Worm (Caenorhabditis elegans) whole organism, L2 larva: ENCODE data around the gene R11H6.5.

Experiments
- C34F6.9 ChIP-seq: fragments of 150-350 bp; optimal IDR thresholded peaks from 2 replicates; lab custom pipeline; 2014; ENCODE audit warnings: missing biosample characterization, missing genetic modification characterization
- F13H6.1 ChIP-seq: sonication (generic microtip); optimal IDR thresholded peaks from 2 replicates; lab custom pipeline; 2016; ENCODE audit warnings: missing genetic modification characterization, missing compliant biosample characterization
- R02D3.7 ChIP-seq: fragments of 150-350 bp; optimal IDR thresholded peaks from 2 replicates; lab custom pipeline; 2014; ENCODE audit warnings: missing biosample characterization, missing genetic modification characterization
- Y55F3AM.14 ChIP-seq: fragments of 200-800 bp; sonication (Bioruptor generic); optimal IDR thresholded peaks from 2 replicates; lab custom pipeline; 2018; ENCODE audit warnings: mild to moderate bottlenecking, missing genetic modification characterization, missing compliant biosample characterization
- ZK546.5 ChIP-seq: sonication (generic microtip); optimal IDR thresholded peaks from 2 replicates; lab custom pipeline; 2017; ENCODE audit warnings: missing biosample characterization, missing genetic modification characterization
- alr-1 ChIP-seq: fragments of 150-350 bp; optimal IDR thresholded peaks from 2 replicates; lab custom pipeline; 2014; ENCODE audit warnings: missing biosample characterization, missing genetic modification characterization
- aly-2 ChIP-seq: fragments of 150-350 bp; optimal IDR thresholded peaks from 2 replicates; lab custom pipeline; 2014; ENCODE audit warnings: missing biosample characterization, missing genetic modification characterization
- ama-1 ChIP-seq: fragments of 150-350 bp; optimal IDR thresholded peaks from 2 replicates; lab custom pipeline; 2018; ENCODE audit warnings: inconsistent platforms
- blmp-1 ChIP-seq: sonication (generic microtip); optimal IDR thresholded peaks from 2 replicates; lab custom pipeline; 2017; ENCODE audit warnings: missing genetic modification characterization, mild to moderate bottlenecking, missing compliant biosample characterization, antibody characterized with exemption, moderate library complexity; ENCODE audit not compliant: insufficient read depth
- ceh-16 ChIP-seq: fragments of 150-350 bp; optimal IDR thresholded peaks from 2 replicates; lab custom pipeline; 2014; ENCODE audit warnings: missing biosample characterization, missing genetic modification characterization
- ceh-82 ChIP-seq: fragments of 150-350 bp; optimal IDR thresholded peaks from 2 replicates; lab custom pipeline; 2014; ENCODE audit warnings: missing biosample characterization, missing genetic modification characterization
- dmd-4 ChIP-seq: sonication (generic microtip); optimal IDR thresholded peaks from 2 replicates; lab custom pipeline; 2017; ENCODE audit warnings: missing biosample characterization, missing genetic modification characterization
- egl-27 ChIP-seq: sonication (generic microtip); optimal IDR thresholded peaks from 3 replicates; lab custom pipeline; 2017; ENCODE audit warnings: missing biosample characterization, missing genetic modification reagents, missing genetic modification characterization
- elt-3 ChIP-seq: sonication (generic microtip); optimal IDR thresholded peaks from 2 replicates; lab custom pipeline; 2017; ENCODE audit warnings: missing biosample characterization, missing genetic modification characterization
- fos-1 ChIP-seq: fragments of 150-350 bp; optimal IDR thresholded peaks from 2 replicates; lab custom pipeline; 2014; ENCODE audit warnings: missing biosample characterization, missing genetic modification characterization
- gmeb-1 ChIP-seq: fragments of 150-350 bp; optimal IDR thresholded peaks from 2 replicates; lab custom pipeline; 2014; ENCODE audit warnings: missing biosample characterization, missing genetic modification characterization
- lin-11 ChIP-seq: fragments of 150-350 bp; sonication (generic microtip); optimal IDR thresholded peaks from 2 replicates; lab custom pipeline; 2014; ENCODE audit warnings: missing biosample characterization, missing genetic modification characterization, inconsistent platforms, mixed read lengths
- lin-13 ChIP-seq: fragments of 150-350 bp; optimal IDR thresholded peaks from 2 replicates; lab custom pipeline; 2014; ENCODE audit warnings: missing biosample characterization, missing genetic modification reagents, missing genetic modification characterization
- lin-39 ChIP-seq: fragments of 150-350 bp; optimal IDR thresholded peaks from 2 replicates; lab custom pipeline; 2014; ENCODE audit warnings: missing biosample characterization, missing genetic modification reagents, missing genetic modification characterization
- lsy-2 ChIP-seq, 2 experiments: fragments of 150-350 bp in 1 of 2; sonication (generic microtip) in 1 of 2; optimal IDR thresholded peaks; 2 replicates each; lab custom pipeline; 2014 to 2017; ENCODE audit warnings: missing biosample characterization in 2 of 2, missing genetic modification characterization in 2 of 2
- mab-5 ChIP-seq: fragments of 150-350 bp; optimal IDR thresholded peaks from 2 replicates; lab custom pipeline; 2014; ENCODE audit warnings: missing biosample characterization, missing genetic modification characterization
- mbf-1 ChIP-seq: sonication (generic microtip); optimal IDR thresholded peaks from 2 replicates; lab custom pipeline; 2017; ENCODE audit warnings: missing biosample characterization, missing genetic modification characterization
- mdl-1 ChIP-seq, 2 experiments: fragments of 150-350 bp in 1 of 2; sonication (generic microtip) in 1 of 2; optimal IDR thresholded peaks; 2 replicates each; lab custom pipeline; 2017; ENCODE audit warnings: missing biosample characterization in 2 of 2, missing genetic modification characterization in 2 of 2
- nhr-10 ChIP-seq: sonication (generic microtip); optimal IDR thresholded peaks from 2 replicates; lab custom pipeline; 2017; ENCODE audit warnings: missing biosample characterization, missing genetic modification characterization
- nhr-12 ChIP-seq: fragments of 150-350 bp; optimal IDR thresholded peaks from 2 replicates; lab custom pipeline; 2014; ENCODE audit warnings: missing biosample characterization, missing genetic modification characterization
- nhr-129 ChIP-seq: fragments of 150-350 bp; optimal IDR thresholded peaks from 2 replicates; lab custom pipeline; 2014; ENCODE audit warnings: missing biosample characterization, missing genetic modification characterization
- nhr-21 ChIP-seq: fragments of 150-350 bp; optimal IDR thresholded peaks from 2 replicates; lab custom pipeline; 2014; ENCODE audit warnings: missing biosample characterization, missing genetic modification characterization
- nhr-23 ChIP-seq: fragments of 150-350 bp; optimal IDR thresholded peaks from 2 replicates; lab custom pipeline; 2014; ENCODE audit warnings: missing biosample characterization, missing genetic modification reagents, missing genetic modification characterization
- nhr-25 ChIP-seq: fragments of 150-350 bp; sonication (generic microtip); optimal IDR thresholded peaks from 3 replicates; lab custom pipeline; 2014; ENCODE audit warnings: missing biosample characterization, missing genetic modification characterization
- nhr-6 ChIP-seq: fragments of 150-350 bp; optimal IDR thresholded peaks from 2 replicates; lab custom pipeline; 2014; ENCODE audit warnings: missing biosample characterization, missing genetic modification characterization
- nhr-77 ChIP-seq: fragments of 150-350 bp; optimal IDR thresholded peaks from 2 replicates; lab custom pipeline; 2014; ENCODE audit warnings: missing biosample characterization, missing genetic modification characterization
- peb-1 ChIP-seq: fragments of 150-350 bp; optimal IDR thresholded peaks from 2 replicates; lab custom pipeline; 2014; ENCODE audit warnings: missing biosample characterization, missing genetic modification characterization
- sem-4 ChIP-seq: fragments of 150-350 bp; optimal IDR thresholded peaks from 2 replicates; lab custom pipeline; 2014; ENCODE audit warnings: missing biosample characterization, missing genetic modification reagents, missing genetic modification characterization
- skn-1 ChIP-seq: sonication (generic microtip); optimal IDR thresholded peaks from 2 replicates; lab custom pipeline; 2017; ENCODE audit warnings: missing biosample characterization, missing genetic modification characterization
- sma-3 ChIP-seq: sonication (generic microtip); optimal IDR thresholded peaks from 2 replicates; lab custom pipeline; 2016; ENCODE audit warnings: missing genetic modification reagents, missing genetic modification characterization, missing compliant biosample characterization
- sma-9 ChIP-seq, 2 experiments: fragments of 150-350 bp in 1 of 2; sonication (generic microtip) in 1 of 2; optimal IDR thresholded peaks; 2 replicates each; lab custom pipeline; 2014 to 2016; ENCODE audit warnings: missing genetic modification characterization in 2 of 2, mild to moderate bottlenecking in 1 of 2, missing biosample characterization in 1 of 2, missing compliant biosample characterization in 1 of 2, missing genetic modification reagents in 1 of 2, moderate library complexity in 1 of 2
- snpc-4 ChIP-seq: fragments of 150-350 bp; optimal IDR thresholded peaks from 2 replicates; lab custom pipeline; 2014; ENCODE audit warnings: missing biosample characterization, missing genetic modification characterization
- unc-39 ChIP-seq: fragments of 150-350 bp; optimal IDR thresholded peaks from 2 replicates; lab custom pipeline; 2014; ENCODE audit warnings: missing biosample characterization, missing genetic modification characterization
- unc-62 ChIP-seq: fragments of 150-350 bp; optimal IDR thresholded peaks from 2 replicates; lab custom pipeline; 2014; ENCODE audit warnings: missing biosample characterization, missing genetic modification reagents, missing genetic modification characterization
- zag-1 ChIP-seq: fragments of 150-350 bp; optimal IDR thresholded peaks from 2 replicates; lab custom pipeline; 2014; ENCODE audit warnings: missing biosample characterization, missing genetic modification characterization
- ztf-1 ChIP-seq: fragments of 200-800 bp; sonication (Bioruptor generic); conservative IDR thresholded peaks from 2 replicates; pipeline ENCODE4 v1.3.6; 2022; ENCODE audit warnings: missing genetic modification characterization, missing compliant biosample characterization
- ztf-11 ChIP-seq: sonication (generic microtip); optimal IDR thresholded peaks from 2 replicates; lab custom pipeline; 2017; ENCODE audit warnings: missing biosample characterization, missing genetic modification characterization
- ztf-4 ChIP-seq: fragments of 150-350 bp; optimal IDR thresholded peaks from 2 replicates; lab custom pipeline; 2014; ENCODE audit warnings: missing biosample characterization, missing genetic modification characterization

Gene R11H6.5

ce11 chrV:14650631-14651030, 38.6 kb upstream of the R11H6.5 start:
- TF ChIP-seq C34F6.9 (tag; lab: Kevin White, UChicago) (no peak), ztf-1 (GFP tag; lab: Robert Waterston, UW) (no peak), nhr-6 (tag; lab: Kevin White, UChicago) (no peak), nhr-12 (tag; lab: Kevin White, UChicago) (no peak), ceh-16 (no peak), egl-27 (tag; lab: Kevin White, UChicago) (no peak), mbf-1 (tag; lab: Kevin White, UChicago) (no peak), F13H6.1 (no peak)

- TF ChIP-seq C34F6.9 (tag; lab: Kevin White, UChicago), result peak; percentile 62
- TF ChIP-seq gmeb-1 (tag; lab: Kevin White, UChicago), result no peak
- TF ChIP-seq sem-4, result peak; percentile 31
- no peak for TF ChIP-seq alr-1 (tag; lab: Kevin White, UChicago)
- TF ChIP-seq mab-5 (tag; lab: Kevin White, UChicago), result peak; percentile 27
- no peak for TF ChIP-seq ceh-82 (tag; lab: Kevin White, UChicago)
- no peak for TF ChIP-seq Y55F3AM.14 (GFP tag; lab: Kevin White, UChicago)
- TF ChIP-seq nhr-77, result no peak
- TF ChIP-seq lin-39, result peak; percentile 1
- TF ChIP-seq nhr-129, result peak; percentile 58
- no peak for TF ChIP-seq unc-62 (GFP tag; lab: Kevin White, UChicago)
- TF ChIP-seq sma-9 (GFP tag; optimal IDR thresholded peaks at IDR 0.05; lab: Kevin White, UChicago), result peak; percentile 6
- no peak for TF ChIP-seq sma-9 (tag; optimal IDR thresholded peaks at IDR 0.05; lab: Kevin White, UChicago)
- peak in 1 of 2 experiments; percentile 47 for TF ChIP-seq lsy-2 (tag; optimal IDR thresholded peaks at IDR 0.05; lab: Kevin White, UChicago)
- TF ChIP-seq, all 48 proteins: peak for 7
Observed at ce11 chrV:14649929-14650328, 37.9 kb upstream of the R11H6.5 start.

- TF ChIP-seq R02D3.7 (tag; lab: Kevin White, UChicago), result no peak
- TF ChIP-seq nhr-21, result no peak
- TF ChIP-seq mdl-1 (tag; optimal IDR thresholded peaks at IDR 0.05; lab: Kevin White, UChicago), result no peak
- no peak for TF ChIP-seq ZK546.5 (tag; lab: Kevin White, UChicago)
- no peak for TF ChIP-seq unc-39 (tag; lab: Kevin White, UChicago)
- TF ChIP-seq ztf-4, result no peak
- no peak for TF ChIP-seq sem-4
Observed at ce11 chrV:14648825-14649224, 36.8 kb upstream of the R11H6.5 start.

- TF ChIP-seq ztf-4, result no peak
- TF ChIP-seq ZK546.5 (tag; lab: Kevin White, UChicago), result no peak
- TF ChIP-seq R02D3.7 (tag; lab: Kevin White, UChicago), result no peak
- no peak for TF ChIP-seq lin-13 (GFP tag; lab: Kevin White, UChicago)
- TF ChIP-seq F13H6.1, result peak; percentile 10
- TF ChIP-seq lin-39, result no peak
- TF ChIP-seq ama-1 (lab: Kevin White, UChicago), result no peak
- no peak for TF ChIP-seq nhr-23
- TF ChIP-seq gmeb-1 (tag; lab: Kevin White, UChicago), result peak; percentile 84
- no peak for TF ChIP-seq snpc-4 (tag; lab: Kevin White, UChicago)
- no peak for TF ChIP-seq zag-1 (tag; lab: Kevin White, UChicago)
- TF ChIP-seq aly-2 (tag; lab: Kevin White, UChicago), result no peak
- no peak for TF ChIP-seq dmd-4
- no peak for TF ChIP-seq nhr-10 (tag; lab: Kevin White, UChicago)
- TF ChIP-seq mab-5 (tag; lab: Kevin White, UChicago), result no peak
- TF ChIP-seq C34F6.9 (tag; lab: Kevin White, UChicago), result peak; percentile 39
- no peak for TF ChIP-seq mdl-1 (tag; optimal IDR thresholded peaks at IDR 0.05; lab: Kevin White, UChicago)
- TF ChIP-seq peb-1 (tag; lab: Kevin White, UChicago), result no peak
- no peak for TF ChIP-seq ceh-16
- TF ChIP-seq nhr-25 (tag; lab: Kevin White, UChicago), result peak; percentile 13
- TF ChIP-seq Y55F3AM.14 (GFP tag; lab: Kevin White, UChicago), result no peak
- no peak for TF ChIP-seq lin-11
- TF ChIP-seq nhr-6 (tag; lab: Kevin White, UChicago), result no peak
- TF ChIP-seq elt-3 (tag; lab: Kevin White, UChicago), result no peak
- no peak for TF ChIP-seq sma-9 (GFP tag; optimal IDR thresholded peaks at IDR 0.05; lab: Kevin White, UChicago)
- no peak for TF ChIP-seq sma-9 (tag; optimal IDR thresholded peaks at IDR 0.05; lab: Kevin White, UChicago)
- TF ChIP-seq nhr-129, result peak; percentile 16
- TF ChIP-seq ceh-82 (tag; lab: Kevin White, UChicago), result no peak
- TF ChIP-seq ztf-1 (GFP tag; lab: Robert Waterston, UW), result no peak
- TF ChIP-seq sem-4, result no peak
- no peak for TF ChIP-seq mbf-1 (tag; lab: Kevin White, UChicago)
- no peak for TF ChIP-seq ztf-11
- peak; percentile 52 for TF ChIP-seq blmp-1
- TF ChIP-seq sma-3, result no peak
- TF ChIP-seq fos-1 (tag; lab: Kevin White, UChicago), result peak; percentile 21
- TF ChIP-seq skn-1, result peak; percentile 2
Observed at ce11 chrV:14645817-14646789, 34.1 kb upstream of the R11H6.5 start, which contains the start of the genes rfc-1 and pmp-3. TSS of gene rfc-1 (minus strand) at chrV:14645979. TSS of gene pmp-3 (plus strand) at chrV:14646739.
